Fruit fly (Drosophila melanogaster) whole organism, embryonic: ENCODE data around the gene kibra.

Experiments used
- Abd-B ChIP-seq: fragments of 200-800 bp; sonication (Bioruptor generic); optimal IDR thresholded peaks from 2 replicates; lab custom pipeline; 2018; ENCODE audit warnings: missing biosample characterization, mild to moderate bottlenecking, missing genetic modification characterization, moderate library complexity
- Aef1 ChIP-seq: fragments of 200-800 bp; sonication (Bioruptor generic); IDR thresholded peaks from 3 replicates; pipeline ENCODE4 v1.3.6; 2022; ENCODE audit warnings: missing biosample characterization, missing genetic modification characterization
- Bgb ChIP-seq: fragments of 200-800 bp; sonication (Bioruptor generic); IDR thresholded peaks from 2 replicates; pipeline ENCODE4 v1.3.6; 2022; ENCODE audit warnings: missing biosample characterization, missing genetic modification characterization; ENCODE audit not compliant: partially characterized antibody
- CG10147 ChIP-seq: fragments of 200-800 bp; sonication (Bioruptor generic); optimal IDR thresholded peaks from 2 replicates; lab custom pipeline; 2019; ENCODE audit warnings: missing biosample characterization, mild to moderate bottlenecking, missing genetic modification characterization, moderate library complexity
- CG10565 ChIP-seq: fragments of 200-800 bp; sonication (Bioruptor generic); optimal IDR thresholded peaks from 3 replicates; lab custom pipeline; 2016; ENCODE audit warnings: missing biosample characterization, mild to moderate bottlenecking, missing genetic modification characterization
- CG10959 ChIP-seq: fragments of 200-800 bp; sonication (Bioruptor generic); IDR thresholded peaks from 2 replicates; pipeline ENCODE4 v1.3.6; 2022; ENCODE audit warnings: missing biosample characterization, missing genetic modification characterization
- CG11560 ChIP-seq: fragments of 200-800 bp; sonication (Bioruptor generic); IDR thresholded peaks from 3 replicates; pipeline ENCODE4 v1.3.6; 2022; ENCODE audit warnings: missing biosample characterization, missing genetic modification characterization
- CG12219 ChIP-seq: fragments of 200-800 bp; sonication (Bioruptor generic); optimal IDR thresholded peaks from 3 replicates; lab custom pipeline; 2018; ENCODE audit warnings: missing biosample characterization, mild to moderate bottlenecking, missing genetic modification characterization
- CG14441 ChIP-seq: fragments of 200-800 bp; sonication (Bioruptor generic); IDR thresholded peaks from 2 replicates; pipeline ENCODE4 v1.3.6; 2022; ENCODE audit warnings: missing biosample characterization, missing genetic modification characterization
- CG15514 ChIP-seq: fragments of 200-800 bp; sonication (Bioruptor generic); optimal IDR thresholded peaks from 3 replicates; lab custom pipeline; 2017; ENCODE audit warnings: missing biosample characterization, missing genetic modification characterization, mild to moderate bottlenecking, moderate library complexity, missing genetic modification reagents
- CG17186 ChIP-seq: fragments of 200-800 bp; sonication (Bioruptor generic); optimal IDR thresholded peaks from 3 replicates; lab custom pipeline; 2017; ENCODE audit warnings: missing biosample characterization, missing genetic modification reagents, missing genetic modification characterization
- CG2875 ChIP-seq: fragments of 200-800 bp; sonication (Bioruptor generic); optimal IDR thresholded peaks from 2 replicates; lab custom pipeline; 2017; ENCODE audit warnings: missing biosample characterization, mild to moderate bottlenecking, missing genetic modification characterization, missing genetic modification reagents
- CG32767 ChIP-seq: fragments of 200-800 bp; sonication (Bioruptor generic); IDR thresholded peaks from 2 replicates; pipeline ENCODE4 v1.3.6; 2022; ENCODE audit warnings: missing biosample characterization, missing genetic modification characterization
- CG34422 ChIP-seq: fragments of 200-800 bp; sonication (Bioruptor generic); IDR thresholded peaks from 3 replicates; pipeline ENCODE4 v1.3.6; 2022; ENCODE audit warnings: missing biosample characterization, missing genetic modification characterization
- CG4328 ChIP-seq: fragments of 200-800 bp; sonication (Bioruptor generic); optimal IDR thresholded peaks from 3 replicates; lab custom pipeline; 2017; ENCODE audit warnings: missing biosample characterization, missing genetic modification reagents, missing genetic modification characterization
- CG7271 ChIP-seq: fragments of 200-800 bp; sonication (Bioruptor generic); optimal IDR thresholded peaks from 2 replicates; lab custom pipeline; 2018; ENCODE audit warnings: missing biosample characterization, mild to moderate bottlenecking, missing genetic modification characterization, moderate library complexity
- CG7987 ChIP-seq: fragments of 200-800 bp; sonication (Bioruptor generic); optimal IDR thresholded peaks from 2 replicates; lab custom pipeline; 2018; ENCODE audit warnings: missing biosample characterization, mild to moderate bottlenecking, missing genetic modification characterization, moderate library complexity
- CG8765 ChIP-seq: fragments of 200-800 bp; sonication (Bioruptor generic); IDR thresholded peaks from 2 replicates; pipeline ENCODE4 v1.3.6; 2022; ENCODE audit warnings: missing biosample characterization, missing genetic modification characterization
- CG9932 ChIP-seq: fragments of 200-800 bp; sonication (Bioruptor generic); IDR thresholded peaks from 2 replicates; pipeline ENCODE4 v1.3.6; 2022; ENCODE audit warnings: missing biosample characterization, missing genetic modification characterization
- CrebB ChIP-seq: fragments of 200-800 bp; sonication (Bioruptor generic); optimal IDR thresholded peaks from 3 replicates; lab custom pipeline; 2018; ENCODE audit warnings: missing biosample characterization, mild to moderate bottlenecking, missing genetic modification characterization
- E2f1 ChIP-seq: fragments of 200-800 bp; sonication (Bioruptor generic); IDR thresholded peaks from 2 replicates; pipeline ENCODE4 v1.3.6; 2022; ENCODE audit warnings: missing biosample characterization, missing genetic modification characterization
- E2f2 ChIP-seq: fragments of 200-800 bp; sonication (Bioruptor generic); IDR thresholded peaks from 2 replicates; pipeline ENCODE4 v1.3.6; 2022; ENCODE audit warnings: missing biosample characterization, missing genetic modification characterization
- Gug ChIP-seq: fragments of 200-800 bp; sonication (Bioruptor generic); IDR thresholded peaks from 4 replicates; pipeline ENCODE4 v1.3.6; 2022; ENCODE audit warnings: missing biosample characterization, missing genetic modification characterization
- H2.0 ChIP-seq: fragments of 200-800 bp; sonication (Bioruptor generic); IDR thresholded peaks from 2 replicates; pipeline ENCODE4 v1.3.6; 2022; ENCODE audit warnings: missing biosample characterization, missing genetic modification characterization
- HLHmδ ChIP-seq: fragments of 200-800 bp; sonication (Bioruptor generic); optimal IDR thresholded peaks from 2 replicates; lab custom pipeline; 2018; ENCODE audit warnings: missing biosample characterization, mild to moderate bottlenecking, missing genetic modification characterization, moderate library complexity
- Hr39 ChIP-seq: fragments of >200 bp; optimal IDR thresholded peaks from 2 replicates; lab custom pipeline; 2017
- Oaz ChIP-seq: fragments of 200-800 bp; sonication (Bioruptor generic); IDR thresholded peaks from 2 replicates; pipeline ENCODE4 v1.3.6; 2022; ENCODE audit warnings: missing biosample characterization, missing genetic modification characterization
- Pdp1 ChIP-seq, 2 experiments: fragments of 200-800 bp; sonication (Bioruptor generic); optimal IDR thresholded peaks; 3 replicates each; lab custom pipeline; 2016; ENCODE audit warnings: missing biosample characterization in 2 of 2, missing genetic modification characterization in 2 of 2, mild to moderate bottlenecking in 1 of 2, moderate library complexity in 1 of 2
- Ssrp ChIP-seq: fragments of 200-800 bp; sonication (Bioruptor generic); optimal IDR thresholded peaks from 2 replicates; lab custom pipeline; 2018; ENCODE audit warnings: missing biosample characterization, mild to moderate bottlenecking, missing genetic modification characterization, moderate library complexity
- Xrp1 ChIP-seq: fragments of 200-800 bp; sonication (Bioruptor generic); IDR thresholded peaks from 2 replicates; pipeline ENCODE4 v1.3.6; 2022; ENCODE audit warnings: missing biosample characterization, missing genetic modification characterization
- bigmax ChIP-seq: fragments of 200-800 bp; sonication (Bioruptor generic); optimal IDR thresholded peaks from 2 replicates; lab custom pipeline; 2018; ENCODE audit warnings: missing biosample characterization, mild to moderate bottlenecking, missing genetic modification characterization
- corto ChIP-seq: fragments of 200-800 bp; sonication (Bioruptor generic); optimal IDR thresholded peaks from 2 replicates; lab custom pipeline; 2016; ENCODE audit warnings: missing biosample characterization, mild to moderate bottlenecking, missing genetic modification characterization, moderate library complexity
- crol ChIP-seq: fragments of 200-800 bp; sonication (Bioruptor generic); IDR thresholded peaks from 2 replicates; pipeline ENCODE4 v1.3.6; 2022; ENCODE audit warnings: missing biosample characterization, missing genetic modification characterization
- crp ChIP-seq, 2 experiments: fragments of 200-800 bp; sonication (Bioruptor generic); optimal IDR thresholded peaks; 2 replicates in 1 of 2; 3 replicates in 1 of 2; lab custom pipeline; 2017; ENCODE audit warnings: missing biosample characterization in 2 of 2, missing genetic modification characterization in 2 of 2, mild to moderate bottlenecking in 1 of 2, moderate library complexity in 1 of 2
- dimm ChIP-seq: fragments of 200-800 bp; sonication (Bioruptor generic); IDR thresholded peaks from 2 replicates; pipeline ENCODE4 v1.3.6; 2022; ENCODE audit warnings: missing biosample characterization, missing genetic modification characterization
- dpn ChIP-seq, 2 experiments: fragments of 200-800 bp; sonication (Bioruptor generic); optimal IDR thresholded peaks; 3 replicates each; lab custom pipeline; 2016; ENCODE audit warnings: missing biosample characterization in 2 of 2, missing genetic modification characterization in 2 of 2
- gcm2 ChIP-seq: fragments of 200-800 bp; sonication (Bioruptor generic); optimal IDR thresholded peaks from 2 replicates; lab custom pipeline; 2016; ENCODE audit warnings: missing biosample characterization, missing genetic modification characterization
- h ChIP-seq: fragments of >200 bp; optimal IDR thresholded peaks from 2 replicates; lab custom pipeline; 2017
- hbn ChIP-seq: fragments of 200-800 bp; sonication (Bioruptor generic); IDR thresholded peaks from 2 replicates; pipeline ENCODE4 v1.3.6; 2022; ENCODE audit warnings: missing biosample characterization, missing genetic modification characterization; ENCODE audit not compliant: partially characterized antibody
- jing ChIP-seq: fragments of 200-800 bp; sonication (Bioruptor generic); optimal IDR thresholded peaks from 2 replicates; lab custom pipeline; 2018; ENCODE audit warnings: missing biosample characterization, mild to moderate bottlenecking, missing genetic modification characterization
- oc ChIP-seq: fragments of 200-800 bp; sonication (Bioruptor generic); optimal IDR thresholded peaks from 2 replicates; lab custom pipeline; 2018; ENCODE audit warnings: missing biosample characterization, mild to moderate bottlenecking, missing genetic modification characterization, moderate library complexity
- otp ChIP-seq: fragments of 200-800 bp; sonication (Bioruptor generic); IDR thresholded peaks from 3 replicates; pipeline ENCODE4, ENCODE4 v1.3.6; 2022; ENCODE audit warnings: missing biosample characterization, missing genetic modification characterization
- pita ChIP-seq: fragments of 200-800 bp; sonication (Bioruptor generic); optimal IDR thresholded peaks from 2 replicates; lab custom pipeline; 2017; ENCODE audit warnings: missing biosample characterization, mild to moderate bottlenecking, missing genetic modification characterization
- ro ChIP-seq: fragments of 200-800 bp; sonication (Bioruptor generic); IDR thresholded peaks from 2 replicates; pipeline ENCODE4 v1.3.6; 2022; ENCODE audit warnings: missing biosample characterization, missing genetic modification characterization
- seq ChIP-seq: fragments of 200-800 bp; sonication (Bioruptor generic); IDR thresholded peaks from 2 replicates; pipeline ENCODE4 v1.3.6; 2022; ENCODE audit warnings: missing biosample characterization, missing genetic modification characterization
- stwl ChIP-seq: fragments of 200-800 bp; sonication (Bioruptor generic); optimal IDR thresholded peaks from 3 replicates; lab custom pipeline; 2018; ENCODE audit warnings: missing biosample characterization, mild to moderate bottlenecking, missing genetic modification characterization, moderate library complexity
- tin ChIP-seq: fragments of 200-800 bp; sonication (Bioruptor generic); optimal IDR thresholded peaks from 3 replicates; lab custom pipeline; 2016; ENCODE audit warnings: missing biosample characterization, missing genetic modification characterization
- tio ChIP-seq: fragments of 200-800 bp; sonication (Bioruptor generic); optimal IDR thresholded peaks from 2 replicates; lab custom pipeline; 2017; ENCODE audit warnings: missing biosample characterization, missing genetic modification characterization, inconsistent platforms
- usp ChIP-seq: fragments of >200 bp; optimal IDR thresholded peaks from 2 replicates; lab custom pipeline; 2017; ENCODE audit warnings: missing biosample characterization, missing genetic modification characterization
- vfl ChIP-seq: fragments of 200-800 bp; sonication (Bioruptor generic); optimal IDR thresholded peaks from 2 replicates; lab custom pipeline; 2016; ENCODE audit warnings: missing biosample characterization, missing genetic modification characterization
- z ChIP-seq: fragments of 200-800 bp; sonication (Bioruptor generic); IDR thresholded peaks from 3 replicates; pipeline ENCODE4 v1.3.6; 2022; ENCODE audit warnings: missing biosample characterization, missing genetic modification characterization

Gene kibra

dm6 chr3R:14740658-14741191, 16.7 kb upstream of the kibra start (continued):
- TF ChIP-seq gcm2 (GFP tag; lab: Kevin White, UChicago) (peak; percentile 69), vfl (GFP tag; lab: Kevin White, UChicago) (peak; percentile 55), CG9932 (GFP tag; lab: Robert Waterston, UW) (peak; percentile 87), Hr39 (lab: Kevin White, UChicago) (no peak), CG14441 (peak; percentile 46; the same call in 1 of the 2 replicates), stwl (peak; percentile 96), CG34422 (peak; percentile 66; the same call in 1 of the 3 replicates), corto (GFP tag; lab: Kevin White, UChicago) (no peak), pita (GFP tag; lab: Kevin White, UChicago) (no peak), oc (tag; lab: Kevin White, UChicago) (peak; percentile 15), usp (GFP tag; lab: Kevin White, UChicago) (no peak), Abd-B (peak; percentile 61), CG10959 (GFP tag; lab: Robert Waterston, UW) (no peak), dpn (GFP tag; optimal IDR thresholded peaks at IDR 0.05; lab: Kevin White, UChicago) (peak; percentile 65 to 74), jing (GFP tag; lab: Kevin White, UChicago) (no peak), E2f2 (GFP tag; lab: Robert Waterston, UW) (no peak; the same call in 1 of the 2 replicates), hbn (no peak; the same call in 1 of the 2 replicates), H2.0 (peak; percentile 70), E2f1 (peak; percentile 39), Bgb (peak; percentile 66), Pdp1 (GFP tag; optimal IDR thresholded peaks at IDR 0.05; lab: Kevin White, UChicago) (peak; percentile 50 to 65), Oaz (GFP tag; lab: Robert Waterston, UW) (no peak), CG32767 (GFP tag; lab: Robert Waterston, UW) (no peak), HLHmδ (GFP tag; lab: Kevin White, UChicago) (peak; percentile 92), Ssrp (tag; lab: Kevin White, UChicago) (no peak), CG7987 (peak; percentile 46), CG15514 (peak; percentile 74), CG11560 (tag; lab: Robert Waterston, UW) (no peak), CG17186 (peak; percentile 49), ro (GFP tag; lab: Robert Waterston, UW) (no peak), CG10565 (GFP tag; lab: Kevin White, UChicago) (no peak), Xrp1 (GFP tag; lab: Robert Waterston, UW) (peak; percentile 52; the same call in 1 of the 2 replicates), seq (peak; percentile 61; the same call in 1 of the 2 replicates), CG4328 (peak; percentile 82), crp (GFP tag; optimal IDR thresholded peaks at IDR 0.05; lab: Kevin White, UChicago) (peak in 1 of 2 experiments; percentile 30), h (lab: Kevin White, UChicago) (no peak), CG10147 (GFP tag; lab: Kevin White, UChicago) (no peak), z (GFP tag; lab: Robert Waterston, UW) (no peak), tin (GFP tag; lab: Kevin White, UChicago) (peak; percentile 44), CG12219 (peak; percentile 20), crol (GFP tag; lab: Robert Waterston, UW) (peak; percentile 48), Aef1 (GFP tag; lab: Robert Waterston, UW) (peak; percentile 57; the same call in 2 of the 3 replicates), CrebB (tag; lab: Kevin White, UChicago) (peak; percentile 67), CG7271 (tag; lab: Kevin White, UChicago) (no peak), bigmax (peak; percentile 63), tio (no peak), CG8765 (GFP tag; lab: Robert Waterston, UW) (0 out of 2 replicates have a peak, but pooled peaks have one; percentile 16), dimm (GFP tag; lab: Robert Waterston, UW) (no peak), Gug (peak; percentile 75; the same call in 3 of the 4 replicates), otp (GFP tag; lab: Robert Waterston, UW) (peak; percentile 46; the same call in 1 of the 3 replicates), CG2875 (peak; percentile 50)
